Worm (Caenorhabditis elegans) whole organism, midembryonic: ENCODE results near the gene F40F12.9.

Source experiments
- T22C8.4 ChIP-seq: fragments of 200-800 bp; sonication (Bioruptor generic); IDR thresholded peaks from 2 replicates; pipeline ENCODE4 v1.3.6; 2022; ENCODE audit warnings: missing genetic modification characterization, missing compliant biosample characterization
- cog-1 ChIP-seq: sonication (generic microtip); optimal IDR thresholded peaks from 2 replicates; lab custom pipeline; 2016; ENCODE audit warnings: missing genetic modification characterization, missing compliant biosample characterization

- no peak for TF ChIP-seq cog-1 (tag; lab: Kevin White, UChicago)
- TF ChIP-seq T22C8.4 (GFP tag; lab: Robert Waterston, UW), result no peak
These were observed 48.7 kb upstream of the F40F12.9 start for ce11 chrIII:9862469-9862868.
